Worm (Caenorhabditis elegans): ENCODE data around the gene fbxc-29.
"Not testable (repeated sequence)": the region's sequence is repeated elsewhere in the genome, so short reads cannot be mapped to it uniquely, and the experiment has no call there.

fbxc-29 gene

DNA sequence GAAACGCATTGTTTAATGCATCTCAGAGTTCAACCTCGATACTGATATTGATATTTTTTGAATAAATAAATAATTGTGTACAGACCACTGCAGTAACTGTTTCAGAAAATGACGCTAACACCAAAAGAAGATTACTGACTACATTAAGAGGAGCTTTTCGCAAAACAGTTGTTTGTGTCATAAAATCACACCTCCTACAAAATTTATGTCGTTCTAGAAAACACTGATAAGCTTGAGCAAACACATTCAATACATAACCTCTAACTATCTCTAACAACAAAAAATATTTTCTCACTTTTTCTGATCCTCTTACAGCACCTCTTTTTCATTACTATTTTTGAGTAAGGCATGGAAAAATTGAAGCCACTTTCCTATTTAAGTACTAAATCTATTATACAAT is 38.7 kb downstream of the fbxc-29 start, which contains the start of gene fbxc-7:
TSS of gene fbxc-7 (plus strand) at position 301 of the 400 bp plus-strand sequence.
- TF ChIP-seq nhr-28 (tag; optimal IDR thresholded peaks at IDR 0.05) = peak; percentile 29

- no peak for TF ChIP-seq F49E8.2 (tag; optimal IDR thresholded peaks at IDR 0.05; ENCODE audit: borderline replicate concordance)
- TF ChIP-seq aha-1 (tag) = peak; percentile 74
- TF ChIP-seq sdz-12 (GFP tag; optimal IDR thresholded peaks at IDR 0.05) = no peak
- no peak for TF ChIP-seq F26F4.8 (GFP tag; conservative IDR thresholded peaks at IDR 0.05)
- TF ChIP-seq nhr-111 (GFP tag; optimal IDR thresholded peaks at IDR 0.05) = no peak
Observed at ce11 chrII:958618-959017, 42.7 kb downstream of the fbxc-29 start, which contains the start of gene sdz-4. Gene sdz-4, plus strand, starts transcription at chrII:958918.

ce11 chrII:960218-960617 is 44.3 kb downstream of the fbxc-29 start, which contains the start of the genes C32B5.18 and C32B5.7:
Gene C32B5.18, plus strand, starts transcription at chrII:960518.
Gene C32B5.7, plus strand, starts transcription at chrII:960528.
- TF ChIP-seq aha-1 (tag) (peak; percentile 76), nhr-102 (tag; optimal IDR thresholded peaks at IDR 0.05) (no peak)

DNA sequence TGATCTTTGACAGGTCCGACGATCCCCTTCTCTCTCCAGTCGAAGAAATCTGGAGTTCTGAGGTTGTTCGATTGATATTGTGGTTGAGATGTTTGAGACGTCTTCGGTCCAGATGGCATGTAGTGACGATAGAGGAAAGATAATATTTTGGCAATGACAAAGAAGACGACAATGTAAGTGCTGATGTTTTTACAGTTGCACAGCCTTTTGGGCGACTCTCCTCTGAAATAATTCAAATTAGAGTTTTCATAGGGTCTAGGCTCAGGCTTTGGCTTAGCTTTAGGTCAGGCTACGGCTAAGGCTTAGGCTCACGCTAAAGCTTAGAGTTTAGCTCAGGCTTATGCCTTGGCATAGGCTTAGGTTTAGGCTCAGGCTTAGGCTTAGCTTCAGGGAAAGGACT is 46.1 kb downstream of the fbxc-29 start, which contains the start of gene C32B5.13:
TSS of gene C32B5.13 (minus strand) at position 101 of the 400 bp plus-strand sequence.
- TF ChIP-seq mxl-2 (GFP tag; conservative IDR thresholded peaks at IDR 0.05) (no peak), sdz-12 (GFP tag; optimal IDR thresholded peaks at IDR 0.05) (no peak), dmd-9 (GFP tag; IDR thresholded peaks at IDR 0.05) (no peak), ctbp-1 (GFP tag; IDR thresholded peaks at IDR 0.05) (no peak), unc-62 (GFP tag; optimal IDR thresholded peaks at IDR 0.05 in 1 of 2) (peak in 1 of 2 experiments; percentile 16), unc-62 (tag; optimal IDR thresholded peaks at IDR 0.05) (no peak), ceh-44 (GFP tag; IDR thresholded peaks at IDR 0.05) (no peak), nhr-111 (GFP tag; optimal IDR thresholded peaks at IDR 0.05) (no peak), pqm-1 (tag; optimal IDR thresholded peaks at IDR 0.05) (no peak), lin-39 (tag; optimal IDR thresholded peaks at IDR 0.05) (no peak)

DNA sequence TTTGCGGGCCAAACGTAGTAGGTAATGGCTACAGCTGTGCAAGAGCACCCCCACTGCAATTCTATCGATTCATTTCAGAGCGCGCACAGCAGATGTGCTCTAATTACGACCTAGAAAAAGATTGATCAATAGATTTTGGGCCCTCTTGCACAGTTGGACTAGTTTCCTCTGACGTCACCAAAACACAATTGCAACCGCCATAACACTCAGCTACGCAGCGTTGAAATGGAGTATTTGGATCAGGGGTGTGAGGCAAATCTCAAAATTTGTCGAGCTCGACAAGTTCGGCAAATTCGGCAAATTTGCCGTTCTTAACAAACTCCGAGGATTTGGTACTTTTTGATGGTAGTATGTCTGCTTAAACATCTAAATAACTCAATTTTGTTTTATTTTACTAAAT is 51.1 kb downstream of the fbxc-29 start, which contains the start of gene fbxc-18:
TSS of gene fbxc-18 (minus strand) at position 101 of the 400 bp plus-strand sequence.
- TF ChIP-seq aly-2 (tag; optimal IDR thresholded peaks at IDR 0.05); mes-2 (tag; optimal IDR thresholded peaks at IDR 0.05; ENCODE audit: poor library complexity, severe bottlenecking); vab-7 (GFP tag; IDR thresholded peaks at IDR 0.05): not testable (repeated sequence)
